Fruit fly (Drosophila melanogaster) whole organism, embryonic: ENCODE measurements around the gene Ir87a.

Source experiments
- Ada2b ChIP-seq: fragments of 200-800 bp; sonication (Bioruptor generic); IDR thresholded peaks from 2 replicates; pipeline ENCODE4 v1.3.6; 2022; ENCODE audit warnings: missing biosample characterization, missing genetic modification characterization
- CG10321 ChIP-seq: fragments of 200-800 bp; sonication (Bioruptor generic); IDR thresholded peaks from 2 replicates; pipeline ENCODE4 v1.3.6; 2022; ENCODE audit warnings: missing biosample characterization, missing genetic modification characterization
- CG11085 ChIP-seq: fragments of 200-800 bp; sonication (Bioruptor generic); IDR thresholded peaks from 2 replicates; pipeline ENCODE4 v1.3.6; 2022; ENCODE audit warnings: missing biosample characterization, missing genetic modification characterization
- CG11398 ChIP-seq: fragments of 200-800 bp; sonication (Bioruptor generic); optimal IDR thresholded peaks from 2 replicates; lab custom pipeline; 2016; ENCODE audit warnings: missing biosample characterization, missing genetic modification characterization
- CG11695 ChIP-seq: fragments of 200-800 bp; sonication (Bioruptor generic); IDR thresholded peaks from 3 replicates; pipeline ENCODE4 v1.3.6; 2022; ENCODE audit warnings: missing biosample characterization, missing genetic modification characterization
- CG12104 ChIP-seq: fragments of 200-800 bp; sonication (Bioruptor generic); optimal IDR thresholded peaks from 3 replicates; lab custom pipeline; 2016; ENCODE audit warnings: missing biosample characterization, missing genetic modification characterization
- CG12219 ChIP-seq: fragments of 200-800 bp; sonication (Bioruptor generic); optimal IDR thresholded peaks from 3 replicates; lab custom pipeline; 2018; ENCODE audit warnings: missing biosample characterization, mild to moderate bottlenecking, missing genetic modification characterization
- CG13624 ChIP-seq: fragments of 200-800 bp; sonication (Bioruptor generic); optimal IDR thresholded peaks from 2 replicates; lab custom pipeline; 2016; ENCODE audit warnings: missing biosample characterization, missing genetic modification characterization
- CG14014 ChIP-seq: fragments of 200-800 bp; sonication (Bioruptor generic); IDR thresholded peaks from 2 replicates; pipeline ENCODE4 v1.3.6; 2022; ENCODE audit warnings: missing biosample characterization, missing genetic modification characterization
- CG15479 ChIP-seq: fragments of 200-800 bp; sonication (Bioruptor generic); optimal IDR thresholded peaks from 3 replicates; lab custom pipeline; 2019; ENCODE audit warnings: missing biosample characterization, mild to moderate bottlenecking, missing genetic modification characterization, moderate library complexity
- CG16813 ChIP-seq: fragments of 200-800 bp; sonication (Bioruptor generic); IDR thresholded peaks from 3 replicates; pipeline ENCODE4 v1.3.6; 2022; ENCODE audit warnings: missing biosample characterization, missing genetic modification characterization; ENCODE audit not compliant: partially characterized antibody
- CG17186 ChIP-seq: fragments of 200-800 bp; sonication (Bioruptor generic); optimal IDR thresholded peaks from 3 replicates; lab custom pipeline; 2017; ENCODE audit warnings: missing biosample characterization, missing genetic modification reagents, missing genetic modification characterization
- CG1832 ChIP-seq: fragments of 200-800 bp; sonication (Bioruptor generic); optimal IDR thresholded peaks from 2 replicates; lab custom pipeline; 2017; ENCODE audit warnings: missing biosample characterization, mild to moderate bottlenecking, missing genetic modification characterization, inconsistent platforms
- CG2120 ChIP-seq: fragments of 200-800 bp; sonication (Bioruptor generic); optimal IDR thresholded peaks from 3 replicates; lab custom pipeline; 2016; ENCODE audit warnings: missing biosample characterization, missing genetic modification characterization
- CG32532 ChIP-seq: fragments of 200-800 bp; sonication (Bioruptor generic); IDR thresholded peaks from 2 replicates; pipeline ENCODE4 v1.3.6; 2022; ENCODE audit warnings: missing biosample characterization, missing genetic modification characterization
- CG33557 ChIP-seq: fragments of 200-800 bp; sonication (Bioruptor generic); optimal IDR thresholded peaks from 2 replicates; lab custom pipeline; 2019; ENCODE audit warnings: missing biosample characterization, mild to moderate bottlenecking, missing genetic modification characterization, moderate library complexity
- CG3407 ChIP-seq: fragments of 200-800 bp; sonication (Bioruptor generic); optimal IDR thresholded peaks from 2 replicates; lab custom pipeline; 2018; ENCODE audit warnings: missing biosample characterization, mild to moderate bottlenecking, missing genetic modification characterization
- CG4404 ChIP-seq: fragments of 200-800 bp; sonication (Bioruptor generic); IDR thresholded peaks from 2 replicates; pipeline ENCODE4 v1.3.6; 2022; ENCODE audit warnings: missing biosample characterization, missing genetic modification characterization
- CG4730 ChIP-seq: fragments of 200-800 bp; sonication (Bioruptor generic); IDR thresholded peaks from 2 replicates; pipeline ENCODE4 v1.3.6; 2022; ENCODE audit warnings: missing biosample characterization, missing genetic modification characterization
- CG8388 ChIP-seq: fragments of 200-800 bp; sonication (Bioruptor generic); optimal IDR thresholded peaks from 2 replicates; lab custom pipeline; 2019; ENCODE audit warnings: missing biosample characterization, mild to moderate bottlenecking, missing genetic modification characterization, moderate library complexity
- CG9727 ChIP-seq: fragments of 200-800 bp; sonication (Bioruptor generic); optimal IDR thresholded peaks from 3 replicates; lab custom pipeline; 2017; ENCODE audit warnings: missing biosample characterization, mild to moderate bottlenecking, missing genetic modification characterization
- CG9932 ChIP-seq: fragments of 200-800 bp; sonication (Bioruptor generic); IDR thresholded peaks from 2 replicates; pipeline ENCODE4 v1.3.6; 2022; ENCODE audit warnings: missing biosample characterization, missing genetic modification characterization
- D19B ChIP-seq: fragments of 200-800 bp; sonication (Bioruptor generic); optimal IDR thresholded peaks from 2 replicates; lab custom pipeline; 2017; ENCODE audit warnings: missing biosample characterization, mild to moderate bottlenecking, missing genetic modification characterization
- GATAe ChIP-seq: fragments of 200-800 bp; sonication (Bioruptor generic); conservative IDR thresholded peaks from 2 replicates; pipeline ENCODE4 v1.3.6; 2022; ENCODE audit warnings: missing biosample characterization, missing genetic modification characterization
- HHEX ChIP-seq: fragments of 200-800 bp; sonication (Bioruptor generic); optimal IDR thresholded peaks from 3 replicates; lab custom pipeline; 2017; ENCODE audit warnings: missing biosample characterization, mild to moderate bottlenecking, missing genetic modification characterization, missing genetic modification reagents
- Jarid2 ChIP-seq: fragments of 200-800 bp; sonication (Bioruptor generic); optimal IDR thresholded peaks from 3 replicates; lab custom pipeline; 2017; ENCODE audit warnings: mild to moderate bottlenecking, missing biosample characterization, missing genetic modification reagents, missing genetic modification characterization
- Lhr ChIP-seq: fragments of 200-800 bp; sonication (Bioruptor generic); optimal IDR thresholded peaks from 3 replicates; lab custom pipeline; 2017; ENCODE audit warnings: mild to moderate bottlenecking, missing biosample characterization, missing genetic modification reagents, missing genetic modification characterization
- MBD-R2 ChIP-seq: fragments of 200-800 bp; sonication (Bioruptor generic); IDR thresholded peaks from 2 replicates; pipeline ENCODE4 v1.3.6; 2022; ENCODE audit warnings: missing biosample characterization, missing genetic modification characterization
- MESR4 ChIP-seq: fragments of 200-800 bp; sonication (Bioruptor generic); optimal IDR thresholded peaks from 2 replicates; lab custom pipeline; 2018; ENCODE audit warnings: missing biosample characterization, mild to moderate bottlenecking, missing genetic modification characterization, moderate library complexity
- Rfx ChIP-seq: fragments of 200-800 bp; sonication (Bioruptor generic); IDR thresholded peaks from 2 replicates; pipeline ENCODE4 v1.3.6; 2022; ENCODE audit warnings: missing biosample characterization, missing genetic modification characterization
- bbx ChIP-seq: fragments of 200-800 bp; sonication (Bioruptor generic); IDR thresholded peaks from 2 replicates; pipeline ENCODE4 v1.3.6; 2022; ENCODE audit warnings: missing biosample characterization, missing genetic modification characterization; ENCODE audit not compliant: partially characterized antibody
- crp ChIP-seq, 2 experiments: fragments of 200-800 bp; sonication (Bioruptor generic); optimal IDR thresholded peaks; 2 replicates in 1 of 2; 3 replicates in 1 of 2; lab custom pipeline; 2017; ENCODE audit warnings: missing biosample characterization in 2 of 2, missing genetic modification characterization in 2 of 2, mild to moderate bottlenecking in 1 of 2, moderate library complexity in 1 of 2
- dati ChIP-seq: fragments of 200-800 bp; sonication (Bioruptor generic); IDR thresholded peaks from 2 replicates; pipeline ENCODE4 v1.3.6; 2022; ENCODE audit warnings: missing biosample characterization, missing genetic modification characterization
- ftz-f1 ChIP-seq: fragments of 200-800 bp; sonication (Bioruptor generic); optimal IDR thresholded peaks from 2 replicates; lab custom pipeline; 2016; ENCODE audit warnings: missing biosample characterization, missing genetic modification characterization
- grau ChIP-seq: fragments of 200-800 bp; optimal IDR thresholded peaks from 3 replicates; lab custom pipeline; 2019; ENCODE audit warnings: missing biosample characterization, mild to moderate bottlenecking, missing genetic modification characterization, moderate library complexity
- gro ChIP-seq: fragments of 200-800 bp; sonication (Bioruptor generic); optimal IDR thresholded peaks from 2 replicates; lab custom pipeline; 2016; ENCODE audit warnings: missing biosample characterization, missing genetic modification characterization
- lov ChIP-seq, 2 experiments: fragments of 200-800 bp in 1 of 2; fragments of >200 bp in 1 of 2; sonication (Bioruptor generic) in 1 of 2; IDR thresholded peaks in 1 of 2; optimal IDR thresholded peaks in 1 of 2; 2 replicates in 1 of 2; 3 replicates in 1 of 2; pipeline versions ENCODE4 v1.3.6 to Lab custom; 2017 to 2022; ENCODE audit warnings: missing biosample characterization in 1 of 2, missing genetic modification characterization in 1 of 2
- pan ChIP-seq, 4 experiments: fragments of >200 bp in 3 of 4; fragments of 200-800 bp in 1 of 4; sonication (Bioruptor generic) in 1 of 4; optimal IDR thresholded peaks in 3 of 4; IDR thresholded peaks in 1 of 4; 2 replicates each; pipeline versions ENCODE4 v1.3.6 to Lab custom; 2017 to 2022; ENCODE audit warnings: missing biosample characterization in 2 of 4, missing genetic modification characterization in 2 of 4, mixed read lengths in 1 of 4
- pita ChIP-seq: fragments of 200-800 bp; sonication (Bioruptor generic); optimal IDR thresholded peaks from 2 replicates; lab custom pipeline; 2017; ENCODE audit warnings: missing biosample characterization, mild to moderate bottlenecking, missing genetic modification characterization
- shn ChIP-seq: fragments of 200-800 bp; sonication (Bioruptor generic); optimal IDR thresholded peaks from 3 replicates; lab custom pipeline; 2016; ENCODE audit warnings: missing biosample characterization, missing genetic modification characterization
- sqz ChIP-seq: fragments of 200-800 bp; sonication (Bioruptor generic); optimal IDR thresholded peaks from 3 replicates; lab custom pipeline; 2018; ENCODE audit warnings: missing biosample characterization, mild to moderate bottlenecking, missing genetic modification characterization
- trem ChIP-seq: fragments of 200-800 bp; optimal IDR thresholded peaks from 3 replicates; lab custom pipeline; 2019; ENCODE audit warnings: missing biosample characterization, mild to moderate bottlenecking, missing genetic modification characterization, moderate library complexity
- twi ChIP-seq: fragments of 200-800 bp; optimal IDR thresholded peaks from 2 replicates; lab custom pipeline; 2019; ENCODE audit warnings: missing biosample characterization, mild to moderate bottlenecking, missing genetic modification characterization, moderate library complexity

Gene Ir87a

DNA sequence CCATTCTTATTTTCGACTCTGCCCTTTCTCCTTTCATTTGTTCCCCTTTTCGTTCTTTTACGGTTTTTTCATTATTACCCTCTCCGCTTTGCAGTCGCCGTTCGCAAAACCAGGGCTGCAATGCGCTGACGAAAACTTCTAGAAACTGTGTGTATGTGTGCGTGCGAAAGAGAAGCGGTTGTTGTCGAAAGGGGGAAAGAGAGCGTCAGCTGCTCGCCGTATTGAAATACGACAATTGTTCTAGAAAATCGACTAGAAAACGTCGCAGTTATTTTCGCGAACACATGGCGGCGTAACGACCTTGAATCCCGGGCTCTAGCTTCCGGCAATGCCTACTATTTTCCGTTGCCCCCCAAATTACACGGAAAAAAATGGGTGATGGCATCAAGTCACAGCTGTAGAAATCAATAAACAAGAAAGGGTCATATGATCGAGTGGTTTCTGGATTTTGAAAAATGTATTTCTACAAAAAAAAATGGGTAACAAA is 37.4 kb upstream of the Ir87a start (continued):
- TF ChIP-seq Rfx: peak; percentile 46; the same call in 1 of the 2 replicates
- no peak for TF ChIP-seq CG12219 (GFP tag; lab: Kevin White, UChicago)
- no peak for TF ChIP-seq lov (optimal IDR thresholded peaks at IDR 0.05; lab: Kevin White, UChicago)
- TF ChIP-seq lov (GFP tag; IDR thresholded peaks at IDR 0.05; lab: Robert Waterston, UW): no peak
- no peak for TF ChIP-seq CG4730 (GFP tag; lab: Robert Waterston, UW)
- peak; percentile 10 for TF ChIP-seq CG9727 (GFP tag; lab: Kevin White, UChicago)
- no peak for TF ChIP-seq grau (tag; lab: Kevin White, UChicago)
- peak; percentile 28; the same call in 1 of the 2 replicates for TF ChIP-seq CG10321
- peak; percentile 12 for TF ChIP-seq CG15479
- peak; percentile 6 for TF ChIP-seq D19B (GFP tag; lab: Kevin White, UChicago)
- TF ChIP-seq CG4404 (GFP tag; lab: Robert Waterston, UW): no peak
- TF ChIP-seq CG9932 (GFP tag; lab: Robert Waterston, UW): peak; percentile 39; the same call in 1 of the 2 replicates
- TF ChIP-seq MESR4 (GFP tag; lab: Kevin White, UChicago): peak; percentile 16
- no peak for TF ChIP-seq trem (tag; lab: Kevin White, UChicago)
- TF ChIP-seq CG12104 (GFP tag; lab: Kevin White, UChicago): no peak
- no peak for TF ChIP-seq CG8388 (GFP tag; lab: Kevin White, UChicago)
- TF ChIP-seq Lhr (GFP tag; lab: Kevin White, UChicago): no peak
- no peak for TF ChIP-seq sqz
- TF ChIP-seq HHEX: peak; percentile 5
- no peak for TF ChIP-seq Jarid2 (GFP tag; lab: Kevin White, UChicago)
- TF ChIP-seq CG33557 (GFP tag; lab: Kevin White, UChicago): no peak
- TF ChIP-seq CG11085 (GFP tag; lab: Robert Waterston, UW): no peak
- no peak for TF ChIP-seq CG17186 (GFP tag; lab: Kevin White, UChicago)
- peak; percentile 20 for TF ChIP-seq shn (GFP tag; lab: Kevin White, UChicago)
- no peak for TF ChIP-seq CG11398 (GFP tag; lab: Kevin White, UChicago)
- TF ChIP-seq MBD-R2: peak; percentile 30; the same call in 1 of the 2 replicates
- peak; percentile 1 for TF ChIP-seq twi (tag; lab: Kevin White, UChicago)
- peak; percentile 69 for TF ChIP-seq ftz-f1
- peak; percentile 59 for TF ChIP-seq CG2120 (GFP tag; lab: Kevin White, UChicago)
- TF ChIP-seq CG32532 (GFP tag; lab: Robert Waterston, UW): peak; percentile 61; the same call in 1 of the 2 replicates
- peak; percentile 61 for TF ChIP-seq gro (GFP tag; lab: Kevin White, UChicago)
- peak; percentile 7 to 70 for TF ChIP-seq crp (GFP tag; optimal IDR thresholded peaks at IDR 0.05; lab: Kevin White, UChicago)
- TF ChIP-seq CG13624 (GFP tag; lab: Kevin White, UChicago): peak; percentile 26
- TF ChIP-seq dati (GFP tag; lab: Robert Waterston, UW): no peak
- TF ChIP-seq CG14014: peak; percentile 37; the same call in 1 of the 2 replicates
- no peak for TF ChIP-seq pita (GFP tag; lab: Kevin White, UChicago)
- no peak for TF ChIP-seq GATAe (GFP tag; lab: Robert Waterston, UW)
- peak; percentile 47 for TF ChIP-seq CG1832 (GFP tag; lab: Kevin White, UChicago)
- TF ChIP-seq CG3407 (GFP tag; lab: Kevin White, UChicago): no peak
- 0 out of 3 replicates have a peak, but pooled peaks have one; percentile 30 for TF ChIP-seq CG16813 (GFP tag; lab: Robert Waterston, UW)
- TF ChIP-seq bbx: peak; percentile 52; the same call in 1 of the 2 replicates
- TF ChIP-seq CG11695 (GFP tag; lab: Robert Waterston, UW): peak; percentile 44; the same call in 1 of the 3 replicates
- TF ChIP-seq Ada2b (GFP tag; lab: Robert Waterston, UW): peak; percentile 28; the same call in 1 of the 2 replicates
- no peak for TF ChIP-seq pan (optimal IDR thresholded peaks at IDR 0.05; lab: Kevin White, UChicago)
- TF ChIP-seq pan (GFP tag; optimal IDR thresholded peaks at IDR 0.05 in 1 of 2, IDR thresholded peaks at IDR 0.05 in 1 of 2): peak in 1 of 2 experiments; percentile 7
